Fruit fly (Drosophila melanogaster): ENCODE results near the gene Gr8a.

Gene Gr8a

DNA sequence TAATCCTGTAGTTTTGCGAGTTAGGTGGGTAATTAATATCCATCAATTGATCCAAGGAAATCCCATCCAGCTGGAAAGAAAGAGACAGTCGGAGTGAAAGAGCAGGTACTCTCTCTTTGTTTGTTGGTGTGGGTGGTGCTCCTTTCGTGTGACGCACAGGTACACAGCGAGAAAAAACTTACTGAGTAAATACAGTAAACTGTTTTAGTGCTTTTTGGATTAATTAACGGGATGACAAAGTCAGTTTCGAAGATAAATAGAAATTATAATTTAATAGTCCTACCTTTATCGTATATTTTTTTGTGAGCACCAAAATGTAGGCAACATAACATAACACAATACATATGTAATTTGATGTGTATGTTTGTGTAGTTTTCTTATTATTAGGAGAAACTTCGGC, 21.1 kb downstream of the Gr8a start (continued):
- TF ChIP-seq CG18011 (GFP tag; optimal IDR thresholded peaks at IDR 0.05) (no peak), CG10462 (GFP tag; optimal IDR thresholded peaks at IDR 0.05) (no peak), peb (GFP tag; IDR thresholded peaks at IDR 0.05) (no peak), slou (GFP tag; optimal IDR thresholded peaks at IDR 0.05) (no peak), CG15514 (GFP tag; optimal IDR thresholded peaks at IDR 0.05) (no peak), amos (GFP tag; IDR thresholded peaks at IDR 0.05; ENCODE audit: partially characterized antibody) (no peak), dati (GFP tag; IDR thresholded peaks at IDR 0.05) (no peak), CG4360 (GFP tag; IDR thresholded peaks at IDR 0.05) (no peak), fd96Cb (tag; optimal IDR thresholded peaks at IDR 0.05) (peak; percentile 17), gsb (GFP tag; IDR thresholded peaks at IDR 0.05) (no peak), CG31224 (GFP tag; IDR thresholded peaks at IDR 0.05) (no peak), CG17186 (GFP tag; optimal IDR thresholded peaks at IDR 0.05) (no peak), fd3F (GFP tag; optimal IDR thresholded peaks at IDR 0.05) (no peak), Hsf (GFP tag; optimal IDR thresholded peaks at IDR 0.05) (peak; percentile 30), crc (GFP tag; optimal IDR thresholded peaks at IDR 0.05) (no peak), zen (tag; optimal IDR thresholded peaks at IDR 0.05) (peak; percentile 19), CG1603 (tag; optimal IDR thresholded peaks at IDR 0.05) (peak; percentile 22), bigmax (GFP tag; optimal IDR thresholded peaks at IDR 0.05) (no peak), CG14667 (GFP tag; IDR thresholded peaks at IDR 0.05) (no peak), CG3726 (GFP tag; IDR thresholded peaks at IDR 0.05) (no peak), Xrp1 (GFP tag; IDR thresholded peaks at IDR 0.05) (peak; percentile 54; the same call in 1 of the 2 replicates), Blimp-1 (GFP tag; optimal IDR thresholded peaks at IDR 0.05) (peak; percentile 15), HLH54F (GFP tag; optimal IDR thresholded peaks at IDR 0.05) (no peak), CG17328 (GFP tag; IDR thresholded peaks at IDR 0.05) (peak; percentile 46; the same call in 1 of the 2 replicates), prd (optimal IDR thresholded peaks at IDR 0.05) (no peak), prd (GFP tag; IDR thresholded peaks at IDR 0.05) (peak; percentile 53; the same call in 2 of the 3 replicates), gem (tag; optimal IDR thresholded peaks at IDR 0.05) (peak; percentile 59), CG4707 (GFP tag; optimal IDR thresholded peaks at IDR 0.05) (no peak), dmrt11E (tag; optimal IDR thresholded peaks at IDR 0.05) (peak; percentile 62), CG2712 (tag; optimal IDR thresholded peaks at IDR 0.05) (peak; percentile 55), CG10366 (GFP tag; IDR thresholded peaks at IDR 0.05) (no peak), Sox102F (GFP tag; optimal IDR thresholded peaks at IDR 0.05) (peak; percentile 33), D19A (tag; optimal IDR thresholded peaks at IDR 0.05) (peak; percentile 8), CG6654 (GFP tag; optimal IDR thresholded peaks at IDR 0.05) (no peak), CG7357 (GFP tag; IDR thresholded peaks at IDR 0.05) (no peak), CG2120 (GFP tag; optimal IDR thresholded peaks at IDR 0.05) (no peak), CG13424 (tag; optimal IDR thresholded peaks at IDR 0.05) (peak; percentile 14), gt (GFP tag; IDR thresholded peaks at IDR 0.05) (no peak), CG12769 (tag; optimal IDR thresholded peaks at IDR 0.05) (no peak), CG3847 (GFP tag; IDR thresholded peaks at IDR 0.05) (no peak), unc-4 (GFP tag; IDR thresholded peaks at IDR 0.05; ENCODE audit: partially characterized antibody) (no peak), bsh (GFP tag; optimal IDR thresholded peaks at IDR 0.05) (peak in 1 of 2 experiments; percentile 46), CG9797 (GFP tag; optimal IDR thresholded peaks at IDR 0.05) (no peak), Atf3 (GFP tag; optimal IDR thresholded peaks at IDR 0.05) (no peak), nmo (GFP tag; optimal IDR thresholded peaks at IDR 0.05) (peak; percentile 20), sima (GFP tag; optimal IDR thresholded peaks at IDR 0.05) (no peak), ems (GFP tag; optimal IDR thresholded peaks at IDR 0.05) (no peak), tin (GFP tag; optimal IDR thresholded peaks at IDR 0.05) (peak; percentile 21), croc (GFP tag; conservative IDR thresholded peaks at IDR 0.05) (no peak), unpg (GFP tag; optimal IDR thresholded peaks at IDR 0.05) (peak; percentile 29)

Measured in whole organism, embryonic.